Worm (Caenorhabditis elegans) whole organism, young adult: ENCODE data around the gene srd-38.
A peak's percentile ranks its signal among the peaks of the same experiment; 100 is the strongest.

Experiments used
- Y95B8A.8 ChIP-seq: fragments of 200-800 bp; sonication (Bioruptor generic); IDR thresholded peaks from 2 replicates; pipeline ENCODE4 v1.3.6; 2022; ENCODE audit warnings: missing genetic modification reagents, missing genetic modification characterization, missing compliant biosample characterization
- efl-1 ChIP-seq: fragments of 150-350 bp; optimal IDR thresholded peaks from 2 replicates; lab custom pipeline; 2014; ENCODE audit warnings: missing biosample characterization, missing genetic modification reagents, missing genetic modification characterization
- ets-4 ChIP-seq: fragments of 200-800 bp; sonication (Bioruptor generic); optimal IDR thresholded peaks from 2 replicates; lab custom pipeline; 2018; ENCODE audit warnings: mild to moderate bottlenecking, missing genetic modification characterization, missing compliant biosample characterization
- pha-4 ChIP-seq: fragments of 150-350 bp; sonication (generic microtip); optimal IDR thresholded peaks from 2 replicates; lab custom pipeline; 2014; ENCODE audit warnings: missing biosample characterization, missing genetic modification reagents, missing genetic modification characterization
- sea-2 ChIP-seq: fragments of 200-800 bp; sonication (Bioruptor generic); IDR thresholded peaks from 2 replicates; pipeline ENCODE4 v1.3.6; 2022; ENCODE audit warnings: missing genetic modification characterization, missing compliant biosample characterization
- ztf-28 ChIP-seq: fragments of 200-800 bp; sonication (Bioruptor generic); IDR thresholded peaks from 2 replicates; pipeline ENCODE4 v1.3.6; 2022; ENCODE audit warnings: missing genetic modification reagents, missing genetic modification characterization, missing compliant biosample characterization

DNA sequence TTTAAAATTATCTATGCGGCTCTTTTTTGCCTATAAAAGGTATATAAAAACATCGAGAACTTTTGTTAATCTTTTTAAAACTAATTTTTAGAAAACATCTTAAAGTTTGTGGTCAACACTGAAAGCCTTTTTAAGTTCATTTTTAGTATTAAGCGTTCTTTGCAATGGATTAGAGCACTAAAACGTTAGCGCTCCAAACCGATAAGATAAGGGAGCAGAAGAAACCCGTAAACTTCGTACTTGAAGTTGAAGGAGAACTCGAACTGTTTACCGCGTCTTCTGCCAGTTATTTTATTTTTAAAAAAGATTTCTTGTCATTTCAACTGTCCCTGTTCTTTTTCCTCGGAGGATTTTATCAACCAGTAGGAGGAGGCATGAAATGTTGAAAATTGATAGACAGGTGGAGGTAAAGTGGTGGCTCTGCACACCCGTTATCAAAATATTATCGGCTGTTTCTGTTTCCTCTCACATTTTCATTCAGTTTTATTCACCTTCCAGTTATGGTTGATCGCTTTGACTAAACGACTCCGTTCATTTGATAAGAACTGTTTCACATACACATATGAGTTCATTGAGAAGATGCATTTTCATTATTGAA, 47.5 kb downstream of the srd-38 start:
- TF ChIP-seq efl-1 (GFP tag; lab: Kevin White, UChicago) (no peak), sea-2 (no peak), Y95B8A.8 (GFP tag; lab: Robert Waterston, UW) (no peak), pha-4 (tag; lab: Kevin White, UChicago) (no peak), ets-4 (peak; percentile 52), ztf-28 (no peak)
